Fruit fly (Drosophila melanogaster) whole organism, wandering third instar larva: ENCODE data around the gene Zip102B.

Experiments used
- pan ChIP-seq: fragments of >200 bp; optimal IDR thresholded peaks from 2 replicates; lab custom pipeline; 2017
- rgr ChIP-seq: fragments of 200-800 bp; sonication (Bioruptor generic); optimal IDR thresholded peaks from 3 replicates; lab custom pipeline; 2016; ENCODE audit warnings: missing biosample characterization, mild to moderate bottlenecking, missing genetic modification characterization
- sage ChIP-seq: fragments of 200-800 bp; sonication (Bioruptor generic); optimal IDR thresholded peaks from 2 replicates; lab custom pipeline; 2016; ENCODE audit warnings: missing biosample characterization, mild to moderate bottlenecking, missing genetic modification characterization

Zip102B gene

DNA sequence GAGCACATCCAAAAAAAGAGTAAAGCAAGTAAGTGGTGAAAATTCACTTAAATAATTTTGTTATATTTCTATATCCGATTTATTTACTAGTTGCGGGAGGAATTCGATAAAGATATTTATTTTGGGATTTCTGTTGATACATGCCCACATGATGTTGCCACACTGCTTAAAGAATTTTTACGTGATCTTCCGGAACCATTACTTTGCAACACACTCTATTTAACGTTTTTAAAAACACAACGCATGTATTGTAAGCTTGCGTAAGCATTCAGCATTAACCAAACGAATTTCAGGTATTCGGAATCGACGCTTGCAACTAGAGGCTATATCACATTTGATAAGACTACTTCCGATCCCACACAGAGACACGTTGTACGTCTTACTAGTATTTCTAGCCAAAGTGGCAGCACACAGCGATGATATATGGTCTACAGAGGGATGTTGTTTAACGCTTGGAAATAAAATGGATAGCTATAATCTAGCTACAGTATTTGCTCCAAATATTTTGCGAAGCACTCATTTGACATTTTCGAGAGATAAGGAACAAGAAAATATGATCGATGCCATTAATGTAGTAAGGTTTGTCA lies 52.3 kb downstream of the Zip102B start:
- no peak for TF ChIP-seq rgr
- no peak for TF ChIP-seq pan (lab: Kevin White, UChicago)
- no peak for TF ChIP-seq sage (GFP tag; lab: Kevin White, UChicago)
- TF ChIP-seq, all 38 proteins: peak for 0
